Worm (Caenorhabditis elegans): ENCODE measurements around the gene rps-2.

The rps-2 gene

DNA sequence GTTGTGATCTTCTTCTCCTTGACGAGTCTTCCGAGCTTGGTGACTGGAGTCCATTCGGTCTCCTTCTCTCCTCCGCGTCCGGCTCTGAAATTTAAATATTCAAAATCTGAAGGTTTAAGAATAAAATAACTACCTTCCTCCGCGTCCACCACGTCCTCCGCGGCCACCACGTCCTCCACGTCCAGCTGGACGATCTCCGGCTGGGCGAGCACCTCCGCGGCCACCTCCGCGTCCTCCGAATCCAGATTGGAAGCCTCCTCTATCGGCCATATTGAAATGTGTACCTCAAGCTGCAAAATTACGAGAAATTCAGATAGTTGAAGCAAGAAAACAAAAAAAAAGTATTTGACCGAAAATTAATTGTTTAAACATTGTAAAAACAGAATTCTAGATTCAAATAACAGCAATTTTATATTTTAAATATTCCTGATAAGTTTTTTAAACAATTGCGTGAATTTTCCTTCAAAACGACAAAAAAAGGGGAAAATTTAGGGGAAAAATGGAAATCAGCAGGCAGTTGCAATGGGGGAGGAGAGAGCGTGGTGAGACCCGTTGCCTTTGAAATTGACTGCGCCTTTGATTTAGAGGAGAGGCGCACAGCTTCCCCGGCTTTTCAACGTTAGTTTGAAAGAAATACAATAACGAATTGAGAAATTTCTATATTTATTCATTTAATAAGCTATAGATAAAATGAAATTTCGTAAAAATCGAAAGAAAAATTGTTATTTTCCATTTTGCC lies at the start of gene rps-2:
TSS of gene rps-2 (minus strand) at position 290 of the 739 bp plus-strand sequence.
- TF ChIP-seq aly-2 (tag; optimal IDR thresholded peaks at IDR 0.05) (no peak), ceh-20 (GFP tag; IDR thresholded peaks at IDR 0.05) (no peak), F49E8.2 (tag; optimal IDR thresholded peaks at IDR 0.05; ENCODE audit: borderline replicate concordance) (no peak), zip-11 (GFP tag; IDR thresholded peaks at IDR 0.05) (no peak), arid-1 (GFP tag; conservative IDR thresholded peaks at IDR 0.05) (no peak), lir-3 (tag; optimal IDR thresholded peaks at IDR 0.05) (no peak), unc-62 (GFP tag; optimal IDR thresholded peaks at IDR 0.05 in 1 of 2) (peak in 1 of 2 experiments; percentile 36), unc-62 (tag; optimal IDR thresholded peaks at IDR 0.05) (no peak), hmg-1.1 (GFP tag; IDR thresholded peaks at IDR 0.05) (0 out of 2 replicates have a peak, but pooled peaks have one; percentile 25), rbr-2 (tag; optimal IDR thresholded peaks at IDR 0.05) (peak; percentile 18), daf-8 (GFP tag; IDR thresholded peaks at IDR 0.05) (no peak), ztf-11 (tag; optimal IDR thresholded peaks at IDR 0.05) (no peak), zfp-2 (tag; optimal IDR thresholded peaks at IDR 0.05) (no peak), pha-4 (GFP tag; IDR thresholded peaks at IDR 0.05) (0 out of 2 replicates have a peak, but pooled peaks have one; percentile 20), pha-4 (tag; optimal IDR thresholded peaks at IDR 0.05) (no peak), dpl-1 (GFP tag; optimal IDR thresholded peaks at IDR 0.05) (peak; percentile 6), zfp-3 (GFP tag; conservative IDR thresholded peaks at IDR 0.05) (no peak), lin-13 (GFP tag; optimal IDR thresholded peaks at IDR 0.05) (no peak), gei-8 (GFP tag; optimal IDR thresholded peaks at IDR 0.05) (no peak), lin-38 (GFP tag; IDR thresholded peaks at IDR 0.05) (no peak), lin-39 (tag; optimal IDR thresholded peaks at IDR 0.05) (no peak), set-16 (GFP tag; IDR thresholded peaks at IDR 0.05) (peak; percentile 87; the same call in 1 of the 2 replicates), mes-2 (tag; optimal IDR thresholded peaks at IDR 0.05; ENCODE audit: poor library complexity, severe bottlenecking) (no peak), php-3 (GFP tag; IDR thresholded peaks at IDR 0.05) (no peak), mdl-1 (tag; optimal IDR thresholded peaks at IDR 0.05) (no peak)

ce11 chrIV:7967006-7967405 lies 40.8 kb upstream of the rps-2 start, which contains the start of gene F57H12.5:
F57H12.5 (plus strand) TSS chrIV:7967306.
- TF ChIP-seq nhr-48 (tag; optimal IDR thresholded peaks at IDR 0.05): no peak
- no peak for TF ChIP-seq fkh-10 (GFP tag; optimal IDR thresholded peaks at IDR 0.05)
- no peak for TF ChIP-seq lin-38 (GFP tag; IDR thresholded peaks at IDR 0.05)
- TF ChIP-seq D1046.2 (GFP tag; IDR thresholded peaks at IDR 0.05): no peak
- TF ChIP-seq ceh-82 (tag; optimal IDR thresholded peaks at IDR 0.05): no peak
- no peak for TF ChIP-seq tra-1 (GFP tag; IDR thresholded peaks at IDR 0.05)
- TF ChIP-seq ztf-11 (tag; optimal IDR thresholded peaks at IDR 0.05): no peak
- no peak for TF ChIP-seq mxl-2 (GFP tag; conservative IDR thresholded peaks at IDR 0.05)
- no peak for TF ChIP-seq unc-130 (GFP tag; optimal IDR thresholded peaks at IDR 0.05)
- TF ChIP-seq nhr-11 (tag; optimal IDR thresholded peaks at IDR 0.05): no peak
- no peak for TF ChIP-seq mdl-1 (tag; optimal IDR thresholded peaks at IDR 0.05)
- TF ChIP-seq ZK546.5 (tag; optimal IDR thresholded peaks at IDR 0.05): no peak
- TF ChIP-seq rbr-2 (tag; optimal IDR thresholded peaks at IDR 0.05): no peak
- no peak for TF ChIP-seq hlh-30 (tag; optimal IDR thresholded peaks at IDR 0.05; ENCODE audit: insufficient read depth)
- no peak for TF ChIP-seq arid-1 (GFP tag; conservative IDR thresholded peaks at IDR 0.05)
- no peak for TF ChIP-seq nhr-77 (tag; optimal IDR thresholded peaks at IDR 0.05)
- TF ChIP-seq nhr-6 (tag; optimal IDR thresholded peaks at IDR 0.05): no peak
- no peak for TF ChIP-seq egl-27 (tag; optimal IDR thresholded peaks at IDR 0.05)

DNA sequence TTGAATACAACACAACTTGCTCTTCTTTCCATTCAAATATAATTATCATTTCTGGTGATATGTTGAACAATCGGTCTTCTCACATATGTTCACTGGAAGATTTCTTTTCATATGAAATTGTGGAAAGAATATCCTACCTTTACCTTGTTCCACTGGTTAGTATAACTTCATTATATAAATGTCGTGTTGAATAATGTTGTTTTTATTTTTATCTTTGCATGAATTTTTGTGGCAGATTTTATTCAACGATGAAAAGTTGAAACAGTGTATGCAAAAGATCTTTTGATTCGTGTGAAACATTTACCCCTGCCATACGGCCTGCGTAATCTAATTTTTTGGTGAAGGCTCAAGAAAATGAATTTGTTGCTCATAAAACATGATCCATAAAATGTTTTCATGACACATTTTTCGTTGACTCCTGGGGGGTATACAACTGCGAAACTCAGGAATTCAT lies 35.7 kb upstream of the rps-2 start:
- TF ChIP-seq arid-1 (GFP tag; conservative IDR thresholded peaks at IDR 0.05) (peak; percentile 52; the same call in 1 of the 2 replicates), zfp-2 (tag; optimal IDR thresholded peaks at IDR 0.05) (no peak), mdt-29 (GFP tag; IDR thresholded peaks at IDR 0.05) (no peak), hlh-30 (tag; optimal IDR thresholded peaks at IDR 0.05; ENCODE audit: insufficient read depth) (no peak), ZK337.2 (GFP tag; IDR thresholded peaks at IDR 0.05) (no peak), mes-2 (tag; optimal IDR thresholded peaks at IDR 0.05; ENCODE audit: poor library complexity, severe bottlenecking) (no peak), dpl-1 (GFP tag; optimal IDR thresholded peaks at IDR 0.05) (no peak), F26F4.8 (GFP tag; conservative IDR thresholded peaks at IDR 0.05) (no peak), fos-1 (tag; optimal IDR thresholded peaks at IDR 0.05) (no peak), gei-8 (GFP tag; optimal IDR thresholded peaks at IDR 0.05) (peak; percentile 6), unc-130 (GFP tag; optimal IDR thresholded peaks at IDR 0.05) (peak; percentile 73), mxl-3 (GFP tag; optimal IDR thresholded peaks at IDR 0.05) (no peak), lsy-2 (tag; optimal IDR thresholded peaks at IDR 0.05) (no peak), snpc-1.2 (GFP tag; IDR thresholded peaks at IDR 0.05) (peak; percentile 75; the same call in 1 of the 2 replicates), nhr-25 (tag; optimal IDR thresholded peaks at IDR 0.05; ENCODE audit: borderline replicate concordance, insufficient read depth) (no peak), snpc-4 (tag; optimal IDR thresholded peaks at IDR 0.05) (no peak)
